Worm (Caenorhabditis elegans) whole organism, L1 larva: ENCODE data around the gene T24D5.4.
A peak's percentile ranks its signal among the peaks of the same experiment; 100 is the strongest.

Experiments used
- C04F5.9 ChIP-seq: sonication (generic microtip); optimal IDR thresholded peaks from 2 replicates; lab custom pipeline; 2016; ENCODE audit warnings: missing genetic modification characterization, missing compliant biosample characterization
- C16A3.4 ChIP-seq: fragments of 150-350 bp; optimal IDR thresholded peaks from 2 replicates; lab custom pipeline; 2014; ENCODE audit warnings: missing biosample characterization, missing genetic modification characterization
- C34B4.2 ChIP-seq: sonication (generic microtip); optimal IDR thresholded peaks from 2 replicates; lab custom pipeline; 2017; ENCODE audit warnings: mild to moderate bottlenecking, missing genetic modification characterization, missing compliant biosample characterization
- F16B12.6 ChIP-seq: fragments of 150-350 bp; optimal IDR thresholded peaks from 2 replicates; lab custom pipeline; 2014; ENCODE audit warnings: missing biosample characterization, missing genetic modification characterization
- Y116A8C.19 ChIP-seq: sonication (generic microtip); optimal IDR thresholded peaks from 2 replicates; lab custom pipeline; 2016; ENCODE audit warnings: missing compliant biosample characterization, missing genetic modification characterization, borderline replicate concordance
- ceh-8 ChIP-seq: fragments of 200-800 bp; sonication (Bioruptor generic); optimal IDR thresholded peaks from 2 replicates; lab custom pipeline; 2018; ENCODE audit warnings: mild to moderate bottlenecking, missing genetic modification characterization, moderate library complexity, missing compliant biosample characterization
- ceh-82 ChIP-seq, 3 experiments: fragments of 150-350 bp in 1 of 3; sonication (generic microtip) in 2 of 3; optimal IDR thresholded peaks; 2 replicates each; lab custom pipeline; 2014 to 2017; ENCODE audit warnings: missing biosample characterization in 3 of 3, missing genetic modification characterization in 3 of 3
- ces-1 ChIP-seq: fragments of 150-350 bp; optimal IDR thresholded peaks from 2 replicates; lab custom pipeline; 2014; ENCODE audit warnings: missing biosample characterization, missing genetic modification reagents, missing genetic modification characterization
- efl-1 ChIP-seq, 4 experiments: fragments of 150-350 bp; optimal IDR thresholded peaks in 3 of 4; peaks in 1 of 4; 1 replicate in 1 of 4; 2 replicates in 3 of 4; lab custom pipeline; 2014; ENCODE audit warnings: missing biosample characterization in 2 of 4, missing genetic modification characterization in 2 of 4, missing genetic modification reagents in 2 of 4
- efl-3 ChIP-seq: fragments of 200-800 bp; sonication (Bioruptor generic); optimal IDR thresholded peaks from 2 replicates; lab custom pipeline; 2018; ENCODE audit warnings: mild to moderate bottlenecking, missing genetic modification characterization, missing compliant biosample characterization
- egl-13 ChIP-seq: sonication (generic microtip); optimal IDR thresholded peaks from 2 replicates; lab custom pipeline; 2016; ENCODE audit warnings: missing genotype, missing genetic modification reagents, missing genetic modification characterization, missing compliant biosample characterization
- elt-2 ChIP-seq: sonication (generic microtip); optimal IDR thresholded peaks from 2 replicates; lab custom pipeline; 2016; ENCODE audit warnings: missing genetic modification characterization, mild to moderate bottlenecking, inconsistent platforms, missing compliant biosample characterization, missing genetic modification reagents
- elt-3 ChIP-seq, 6 experiments: fragments of 150-350 bp in 1 of 6; sonication (generic microtip); optimal IDR thresholded peaks; 2 replicates each; lab custom pipeline; 2017 to 2018; ENCODE audit warnings: missing biosample characterization in 6 of 6, missing genetic modification characterization in 6 of 6, inconsistent platforms in 1 of 6
- ets-5 ChIP-seq: fragments of 200-800 bp; sonication (Bioruptor generic); IDR thresholded peaks from 2 replicates; pipeline ENCODE4 v1.3.6; 2022; ENCODE audit warnings: missing genetic modification characterization, missing compliant biosample characterization
- fkh-10 ChIP-seq: sonication (generic microtip); optimal IDR thresholded peaks from 2 replicates; lab custom pipeline; 2017; ENCODE audit warnings: missing biosample characterization, missing genetic modification reagents, missing genetic modification characterization
- fkh-4 ChIP-seq: sonication (generic microtip); optimal IDR thresholded peaks from 2 replicates; lab custom pipeline; 2016; ENCODE audit warnings: missing compliant biosample characterization, missing genetic modification characterization, borderline replicate concordance
- fkh-8 ChIP-seq: sonication (generic microtip); optimal IDR thresholded peaks from 2 replicates; lab custom pipeline; 2016; ENCODE audit warnings: mild to moderate bottlenecking, missing genetic modification characterization, missing compliant biosample characterization
- hlh-4 ChIP-seq: sonication (generic microtip); optimal IDR thresholded peaks from 2 replicates; lab custom pipeline; 2016; ENCODE audit warnings: mild to moderate bottlenecking, missing genetic modification characterization, missing compliant biosample characterization
- irx-1 ChIP-seq: sonication (generic microtip); optimal IDR thresholded peaks from 2 replicates; lab custom pipeline; 2016; ENCODE audit warnings: missing genetic modification characterization, missing compliant biosample characterization
- jun-1 ChIP-seq: fragments of 150-350 bp; optimal IDR thresholded peaks from 2 replicates; lab custom pipeline; 2014; ENCODE audit warnings: missing biosample characterization, missing genetic modification reagents, missing genetic modification characterization
- lin-13 ChIP-seq: fragments of 150-350 bp; optimal IDR thresholded peaks from 2 replicates; lab custom pipeline; 2014; ENCODE audit warnings: missing biosample characterization, missing genetic modification reagents, missing genetic modification characterization
- lin-14 ChIP-seq: fragments of 200-800 bp; sonication (Bioruptor generic); optimal IDR thresholded peaks from 2 replicates; lab custom pipeline; 2018; ENCODE audit warnings: mild to moderate bottlenecking, missing genetic modification characterization, moderate library complexity, missing compliant biosample characterization
- lin-15B ChIP-seq: fragments of 150-350 bp; sonication (generic microtip); optimal IDR thresholded peaks from 3 replicates; lab custom pipeline; 2014; ENCODE audit warnings: missing biosample characterization, missing genetic modification characterization
- lin-39 ChIP-seq: fragments of 150-350 bp; optimal IDR thresholded peaks from 2 replicates; lab custom pipeline; 2014; ENCODE audit warnings: missing biosample characterization, missing genetic modification reagents, missing genetic modification characterization
- lir-3 ChIP-seq: sonication (generic microtip); optimal IDR thresholded peaks from 2 replicates; lab custom pipeline; 2016; ENCODE audit warnings: mild to moderate bottlenecking, missing genetic modification characterization, moderate library complexity, missing compliant biosample characterization; ENCODE audit not compliant: poor library complexity
- lsy-2 ChIP-seq, 2 experiments: fragments of 150-350 bp; optimal IDR thresholded peaks; 2 replicates each; lab custom pipeline; 2014; ENCODE audit warnings: missing biosample characterization in 2 of 2, missing genetic modification characterization in 2 of 2
- mab-9 ChIP-seq: fragments of 200-800 bp; sonication (Bioruptor generic); IDR thresholded peaks from 2 replicates; pipeline ENCODE4 v1.3.6; 2022; ENCODE audit warnings: missing genetic modification reagents, missing genetic modification characterization, missing compliant biosample characterization
- mdl-1 ChIP-seq, 2 experiments: fragments of 150-350 bp; optimal IDR thresholded peaks; 2 replicates each; lab custom pipeline; 2014 to 2017; ENCODE audit warnings: missing biosample characterization in 2 of 2, missing genetic modification characterization in 2 of 2, inconsistent platforms in 1 of 2
- mep-1 ChIP-seq: fragments of 150-350 bp; optimal IDR thresholded peaks from 2 replicates; lab custom pipeline; 2014; ENCODE audit warnings: missing biosample characterization, missing genetic modification characterization
- nhr-11 ChIP-seq: fragments of 150-350 bp; optimal IDR thresholded peaks from 2 replicates; lab custom pipeline; 2014; ENCODE audit warnings: missing biosample characterization, missing genetic modification characterization
- nhr-19 ChIP-seq: fragments of 200-800 bp; sonication (Bioruptor generic); conservative IDR thresholded peaks from 2 replicates; pipeline ENCODE4 v1.3.6; 2022; ENCODE audit warnings: missing genetic modification characterization, missing compliant biosample characterization
- nhr-20 ChIP-seq: sonication (generic microtip); optimal IDR thresholded peaks from 2 replicates; lab custom pipeline; 2016; ENCODE audit warnings: mild to moderate bottlenecking, missing genetic modification characterization, missing compliant biosample characterization
- nhr-28 ChIP-seq: fragments of 150-350 bp; optimal IDR thresholded peaks from 2 replicates; lab custom pipeline; 2014; ENCODE audit warnings: missing biosample characterization, missing genetic modification characterization
- nhr-71 ChIP-seq: sonication (generic microtip); optimal IDR thresholded peaks from 2 replicates; lab custom pipeline; 2016; ENCODE audit warnings: mild to moderate bottlenecking, missing genetic modification characterization, moderate library complexity, missing compliant biosample characterization
- nhr-84 ChIP-seq: sonication (generic microtip); optimal IDR thresholded peaks from 2 replicates; lab custom pipeline; 2017; ENCODE audit warnings: missing biosample characterization, missing genetic modification characterization
- nhr-85 ChIP-seq: sonication (generic microtip); peaks from one replicate; lab custom pipeline; 2016; ENCODE audit warnings: missing genetic modification characterization, inconsistent platforms, missing compliant biosample characterization
- snu-23 ChIP-seq: sonication (generic microtip); optimal IDR thresholded peaks from 2 replicates; lab custom pipeline; 2016; ENCODE audit warnings: missing genetic modification characterization, missing compliant biosample characterization
- sox-4 ChIP-seq: sonication (generic microtip); optimal IDR thresholded peaks from 2 replicates; lab custom pipeline; 2016; ENCODE audit warnings: missing genetic modification characterization, missing compliant biosample characterization
- sptf-1 ChIP-seq: fragments of 150-350 bp; optimal IDR thresholded peaks from 2 replicates; lab custom pipeline; 2014; ENCODE audit warnings: missing biosample characterization, missing genetic modification characterization
- sup-37 ChIP-seq: fragments of 200-800 bp; sonication (Bioruptor generic); optimal IDR thresholded peaks from 2 replicates; lab custom pipeline; 2018; ENCODE audit warnings: mild to moderate bottlenecking, missing genetic modification characterization, missing compliant biosample characterization
- tbx-2 ChIP-seq: sonication (generic microtip); optimal IDR thresholded peaks from 2 replicates; lab custom pipeline; 2016; ENCODE audit warnings: missing genetic modification characterization, missing compliant biosample characterization
- tlp-1 ChIP-seq: fragments of 150-350 bp; optimal IDR thresholded peaks from 2 replicates; lab custom pipeline; 2014; ENCODE audit warnings: missing biosample characterization, missing genetic modification characterization
- unc-130 ChIP-seq: fragments of 150-350 bp; optimal IDR thresholded peaks from 2 replicates; lab custom pipeline; 2017; ENCODE audit warnings: missing biosample characterization, missing genetic modification characterization, inconsistent platforms
- unc-30 ChIP-seq: sonication (generic microtip); optimal IDR thresholded peaks from 2 replicates; lab custom pipeline; 2017; ENCODE audit warnings: missing biosample characterization, missing genetic modification characterization
- unc-62 ChIP-seq: fragments of 150-350 bp; optimal IDR thresholded peaks from 2 replicates; lab custom pipeline; 2014; ENCODE audit warnings: missing biosample characterization, missing genetic modification reagents, missing genetic modification characterization
- unc-86 ChIP-seq: sonication (generic microtip); optimal IDR thresholded peaks from 2 replicates; lab custom pipeline; 2016; ENCODE audit warnings: missing genetic modification characterization, missing compliant biosample characterization
- vab-15 ChIP-seq: sonication (generic microtip); optimal IDR thresholded peaks from 2 replicates; lab custom pipeline; 2017; ENCODE audit warnings: missing genotype, mild to moderate bottlenecking, missing genetic modification characterization, missing compliant biosample characterization
- zag-1 ChIP-seq: fragments of 150-350 bp; optimal IDR thresholded peaks from 2 replicates; lab custom pipeline; 2014; ENCODE audit warnings: missing biosample characterization, missing genetic modification characterization

T24D5.4 gene

ce11 chrX:12630556-12630955 is 33.6 kb downstream of the T24D5.4 start (continued):
- TF ChIP-seq Y116A8C.19 (tag; lab: Kevin White, UChicago) (no peak), ets-5 (no peak), nhr-28 (no peak), tbx-2 (tag; lab: Kevin White, UChicago) (peak; percentile 30), sptf-1 (no peak), mab-9 (GFP tag; lab: Robert Waterston, UW) (no peak), unc-130 (tag; lab: Kevin White, UChicago) (no peak), nhr-71 (tag; lab: Kevin White, UChicago) (peak; percentile 34), jun-1 (tag; lab: Kevin White, UChicago) (peak; percentile 46), sox-4 (no peak), elt-2 (tag; lab: Kevin White, UChicago) (peak; percentile 59), fkh-4 (tag; lab: Kevin White, UChicago) (no peak), egl-13 (tag; lab: Kevin White, UChicago) (no peak), efl-3 (GFP tag; lab: Kevin White, UChicago) (no peak), ceh-8 (GFP tag; lab: Kevin White, UChicago) (no peak), F16B12.6 (tag; lab: Kevin White, UChicago) (no peak), lin-14 (GFP tag; lab: Kevin White, UChicago) (peak; percentile 63), nhr-84 (no peak), unc-30 (tag; lab: Kevin White, UChicago) (no peak), lsy-2 (tag; optimal IDR thresholded peaks at IDR 0.05; lab: Kevin White, UChicago) (peak in 1 of 2 experiments; percentile 17), nhr-11 (no peak), irx-1 (tag; lab: Kevin White, UChicago) (no peak), elt-3 (tag; optimal IDR thresholded peaks at IDR 0.05; lab: Kevin White, UChicago) (peak in 4 of 6 experiments; percentile 51 to 71 (median 58)), C16A3.4 (tag; lab: Kevin White, UChicago) (no peak), tlp-1 (tag; lab: Kevin White, UChicago) (no peak), nhr-19 (GFP tag; lab: Robert Waterston, UW) (0 out of 2 replicates have a peak, but pooled peaks have one; percentile 14), snu-23 (GFP tag; lab: Kevin White, UChicago) (peak; percentile 33), C34B4.2 (tag; lab: Kevin White, UChicago) (no peak), efl-1 (optimal IDR thresholded peaks at IDR 0.05; lab: Kevin White, UChicago) (no peak), efl-1 (GFP tag; optimal IDR thresholded peaks at IDR 0.05 in 1 of 2; lab: Kevin White, UChicago) (no peak), hlh-4 (tag; lab: Kevin White, UChicago) (no peak), lin-13 (GFP tag; lab: Kevin White, UChicago) (no peak), lir-3 (tag; lab: Kevin White, UChicago) (no peak), unc-62 (GFP tag; lab: Kevin White, UChicago) (no peak), nhr-20 (tag; lab: Kevin White, UChicago) (peak; percentile 44), fkh-10 (GFP tag; lab: Kevin White, UChicago) (no peak)

DNA sequence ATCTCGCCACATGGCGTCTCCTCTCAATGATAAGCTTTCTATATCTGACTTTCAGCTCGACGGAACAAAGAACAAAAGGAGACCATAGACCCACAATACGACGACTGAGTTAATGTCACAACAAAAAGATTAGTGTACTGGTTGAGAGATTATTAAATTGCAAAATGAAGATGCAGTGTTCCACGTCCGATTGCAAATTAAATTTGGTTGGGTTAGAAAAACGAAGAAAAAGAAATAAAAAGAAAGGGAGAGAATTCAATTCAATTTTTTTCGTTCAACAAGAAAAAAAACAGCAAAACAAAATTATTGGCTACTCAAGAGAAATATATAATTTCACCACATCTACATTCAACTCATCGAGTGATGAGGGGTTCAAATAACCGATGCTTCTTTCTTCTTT is 34.5 kb downstream of the T24D5.4 start:
- TF ChIP-seq nhr-85 (tag; lab: Kevin White, UChicago) (no peak), lin-14 (GFP tag; lab: Kevin White, UChicago) (peak; percentile 49), zag-1 (tag; lab: Kevin White, UChicago) (peak; percentile 10), fkh-10 (GFP tag; lab: Kevin White, UChicago) (peak; percentile 44)

- TF ChIP-seq unc-130 (tag; lab: Kevin White, UChicago), result no peak
- TF ChIP-seq tlp-1 (tag; lab: Kevin White, UChicago), result no peak
- no peak for TF ChIP-seq lin-15B (tag; lab: Kevin White, UChicago)
- TF ChIP-seq vab-15, result no peak
- no peak for TF ChIP-seq nhr-71 (tag; lab: Kevin White, UChicago)
- TF ChIP-seq nhr-84, result no peak
- TF ChIP-seq sup-37 (GFP tag; lab: Kevin White, UChicago), result no peak
- TF ChIP-seq ces-1 (GFP tag; lab: Kevin White, UChicago), result peak; percentile 23
- TF ChIP-seq fkh-8 (tag; lab: Kevin White, UChicago), result no peak
- no peak for TF ChIP-seq lin-13 (GFP tag; lab: Kevin White, UChicago)
- no peak for TF ChIP-seq nhr-28
- peak; percentile 48 for TF ChIP-seq lin-14 (GFP tag; lab: Kevin White, UChicago)
- TF ChIP-seq ceh-82 (tag; optimal IDR thresholded peaks at IDR 0.05; lab: Kevin White, UChicago), result no peak
- TF ChIP-seq mep-1 (tag; lab: Kevin White, UChicago), result no peak
- peak; percentile 12 for TF ChIP-seq unc-86 (tag; lab: Kevin White, UChicago)
- no peak for TF ChIP-seq efl-1 (optimal IDR thresholded peaks at IDR 0.05; lab: Kevin White, UChicago)
- TF ChIP-seq efl-1 (GFP tag; optimal IDR thresholded peaks at IDR 0.05 in 1 of 2; lab: Kevin White, UChicago), result peak in 1 of 2 experiments; percentile 30
- TF ChIP-seq nhr-85 (tag; lab: Kevin White, UChicago), result no peak
- no peak for TF ChIP-seq lir-3 (tag; lab: Kevin White, UChicago)
- TF ChIP-seq lin-39 (tag; lab: Kevin White, UChicago), result no peak
- no peak for TF ChIP-seq mdl-1 (tag; optimal IDR thresholded peaks at IDR 0.05; lab: Kevin White, UChicago)
- no peak for TF ChIP-seq C34B4.2 (tag; lab: Kevin White, UChicago)
- no peak for TF ChIP-seq unc-62 (GFP tag; lab: Kevin White, UChicago)
- TF ChIP-seq C04F5.9 (tag; lab: Kevin White, UChicago), result no peak
Observed at ce11 chrX:12632657-12633056, 35.7 kb downstream of the T24D5.4 start.
